Worm (Caenorhabditis elegans): Measurements from ENCODE around the gene R74.8.

ce11 chrIII:4195306-4196008, 10.6 kb upstream of the R74.8 start:
- TF ChIP-seq ztf-11 (tag; optimal IDR thresholded peaks at IDR 0.05): no peak
- peak; percentile 88 for TF ChIP-seq dve-1 (tag; optimal IDR thresholded peaks at IDR 0.05; ENCODE audit: insufficient read depth)
- peak; percentile 56; the same call in 1 of the 2 replicates for TF ChIP-seq Y75B8A.6 (GFP tag; IDR thresholded peaks at IDR 0.05)
- no peak for TF ChIP-seq nhr-11 (tag; optimal IDR thresholded peaks at IDR 0.05)
- TF ChIP-seq cey-2 (tag; optimal IDR thresholded peaks at IDR 0.05; ENCODE audit: borderline replicate concordance, insufficient read depth): no peak
- peak; percentile 52 for TF ChIP-seq hmg-1.1 (GFP tag; IDR thresholded peaks at IDR 0.05)
- TF ChIP-seq nhr-10 (tag; optimal IDR thresholded peaks at IDR 0.05): no peak
- TF ChIP-seq T20F7.1 (GFP tag; optimal IDR thresholded peaks at IDR 0.05): peak; percentile 75
- peak; percentile 95 for TF ChIP-seq ama-1 (optimal IDR thresholded peaks at IDR 0.05)
- TF ChIP-seq fos-1 (tag; optimal IDR thresholded peaks at IDR 0.05): no peak
- 0 out of 2 replicates have a peak, but pooled peaks have one; percentile 36 for TF ChIP-seq dmd-8 (GFP tag; IDR thresholded peaks at IDR 0.05)
- no peak for TF ChIP-seq egl-43 (GFP tag; IDR thresholded peaks at IDR 0.05)
